Fruit fly (Drosophila melanogaster) Kc167 (cell line): ENCODE results near the gene bab1.

Source experiments
- Myc ChIP-seq: fragments of >200 bp; optimal IDR thresholded peaks from 2 replicates; lab custom pipeline; 2017; ENCODE audit warnings: missing external identifiers
- Sin3A ChIP-seq: fragments of >200 bp; optimal IDR thresholded peaks from 2 replicates; lab custom pipeline; 2018; ENCODE audit warnings: missing external identifiers

DNA sequence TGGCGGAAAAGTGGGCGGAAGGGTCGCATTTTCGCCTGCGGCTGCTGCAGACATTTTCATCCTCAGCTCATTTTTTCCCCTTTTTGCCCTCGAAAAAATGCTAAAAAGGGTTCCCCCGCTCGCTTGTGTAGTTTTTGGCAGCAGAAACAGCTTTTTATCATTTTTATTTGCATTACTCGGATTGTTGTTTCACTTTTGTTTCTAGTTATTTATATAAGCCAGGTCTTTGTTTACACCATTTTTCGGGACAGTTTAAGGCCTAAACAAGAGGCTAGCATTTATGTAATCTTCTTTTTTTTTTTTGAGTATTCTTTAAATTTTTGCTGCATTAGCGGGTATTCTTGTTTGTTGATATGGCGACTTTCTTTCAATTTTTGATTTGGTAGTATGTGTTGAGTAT, 78.7 kb downstream of the bab1 start:
- TF ChIP-seq Myc (lab: Kevin White, UChicago) (no peak), Sin3A (lab: Kevin White, UChicago) (no peak)
